Worm (Caenorhabditis elegans): ENCODE data around the gene kqt-3.

kqt-3 gene

DNA sequence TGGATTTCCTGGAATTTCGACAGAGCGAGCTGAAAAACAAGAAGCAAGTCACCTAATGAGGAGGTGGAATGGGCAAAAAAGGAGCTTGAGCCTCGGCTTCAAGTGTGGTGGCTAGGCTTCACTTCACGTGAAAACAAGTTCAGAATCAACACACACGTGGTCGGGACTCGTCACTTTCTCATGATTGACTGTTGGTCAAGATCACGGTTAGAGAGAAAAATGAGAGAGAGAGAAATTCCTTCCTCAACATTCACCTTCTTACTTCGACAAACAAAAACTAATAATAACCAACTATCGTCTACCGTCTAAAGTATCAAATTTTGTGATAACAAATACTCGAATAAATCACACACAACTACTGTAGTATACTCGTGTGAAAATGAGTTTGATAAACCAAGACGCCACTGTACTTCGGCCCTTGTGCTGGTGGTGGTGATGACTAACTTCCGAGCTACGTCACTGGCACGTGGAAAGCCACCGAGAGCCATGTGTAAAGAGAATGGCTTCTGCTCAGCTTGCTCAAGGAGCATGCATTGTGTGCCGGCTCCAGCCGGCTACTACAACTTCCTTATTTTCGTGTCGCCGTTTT lies 22.4 kb upstream of the kqt-3 start (continued):
- TF ChIP-seq hpl-2 (GFP tag; optimal IDR thresholded peaks at IDR 0.05), result no peak
- TF ChIP-seq pqm-1 (tag; optimal IDR thresholded peaks at IDR 0.05), result no peak
- TF ChIP-seq fkh-8 (tag; optimal IDR thresholded peaks at IDR 0.05), result no peak
- no peak for TF ChIP-seq Y116A8C.19 (tag; optimal IDR thresholded peaks at IDR 0.05; ENCODE audit: borderline replicate concordance)
- no peak for TF ChIP-seq C34B4.2 (tag; optimal IDR thresholded peaks at IDR 0.05)
- TF ChIP-seq aha-1 (tag; optimal IDR thresholded peaks at IDR 0.05), result no peak
- no peak for TF ChIP-seq sup-37 (GFP tag; optimal IDR thresholded peaks at IDR 0.05)
- TF ChIP-seq unc-62 (GFP tag; optimal IDR thresholded peaks at IDR 0.05), result no peak
- no peak for TF ChIP-seq alr-1 (tag; optimal IDR thresholded peaks at IDR 0.05; ENCODE audit: borderline replicate concordance)
- no peak for TF ChIP-seq mef-2 (tag; optimal IDR thresholded peaks at IDR 0.05)
- TF ChIP-seq rnt-1 (tag; optimal IDR thresholded peaks at IDR 0.05), result peak; percentile 2
- TF ChIP-seq ceh-63 (GFP tag; optimal IDR thresholded peaks at IDR 0.05), result no peak
- TF ChIP-seq ztf-4 (tag; optimal IDR thresholded peaks at IDR 0.05), result no peak
- no peak for TF ChIP-seq nhr-28 (tag; optimal IDR thresholded peaks at IDR 0.05)
- TF ChIP-seq F16B12.6 (tag; optimal IDR thresholded peaks at IDR 0.05), result no peak
- no peak for TF ChIP-seq nhr-12 (tag; optimal IDR thresholded peaks at IDR 0.05)
- TF ChIP-seq mab-9 (GFP tag; IDR thresholded peaks at IDR 0.05), result no peak
- no peak for TF ChIP-seq fkh-10 (GFP tag; optimal IDR thresholded peaks at IDR 0.05)
- TF ChIP-seq dpl-1 (GFP tag; optimal IDR thresholded peaks at IDR 0.05), result no peak
- TF ChIP-seq hlh-17 (GFP tag; optimal IDR thresholded peaks at IDR 0.05; ENCODE audit: borderline replicate concordance), result no peak
- TF ChIP-seq irx-1 (tag; optimal IDR thresholded peaks at IDR 0.05), result no peak
- no peak for TF ChIP-seq isw-1 (GFP tag; IDR thresholded peaks at IDR 0.05)
- no peak for TF ChIP-seq pag-3 (tag; optimal IDR thresholded peaks at IDR 0.05; ENCODE audit: borderline replicate concordance, insufficient read depth)
- TF ChIP-seq lir-3 (tag; optimal IDR thresholded peaks at IDR 0.05; ENCODE audit: poor library complexity), result no peak
- no peak for TF ChIP-seq nhr-237 (tag; optimal IDR thresholded peaks at IDR 0.05)
- no peak for TF ChIP-seq xbp-1 (tag; optimal IDR thresholded peaks at IDR 0.05)
- TF ChIP-seq tlp-1 (tag; optimal IDR thresholded peaks at IDR 0.05), result no peak
- no peak for TF ChIP-seq vab-15 (tag; optimal IDR thresholded peaks at IDR 0.05)
- TF ChIP-seq elt-2 (tag; optimal IDR thresholded peaks at IDR 0.05), result no peak
- TF ChIP-seq nhr-77 (tag; optimal IDR thresholded peaks at IDR 0.05), result no peak
- TF ChIP-seq unc-98 (GFP tag; IDR thresholded peaks at IDR 0.05), result no peak
- TF ChIP-seq jun-1 (tag; optimal IDR thresholded peaks at IDR 0.05), result no peak
- TF ChIP-seq dsc-1 (tag; optimal IDR thresholded peaks at IDR 0.05), result no peak
- no peak for TF ChIP-seq lin-15B (tag; optimal IDR thresholded peaks at IDR 0.05)
- no peak for TF ChIP-seq sptf-1 (tag; optimal IDR thresholded peaks at IDR 0.05)
- no peak for TF ChIP-seq snpc-4 (tag; optimal IDR thresholded peaks at IDR 0.05)
- no peak for TF ChIP-seq swsn-7 (tag; optimal IDR thresholded peaks at IDR 0.05)

DNA sequence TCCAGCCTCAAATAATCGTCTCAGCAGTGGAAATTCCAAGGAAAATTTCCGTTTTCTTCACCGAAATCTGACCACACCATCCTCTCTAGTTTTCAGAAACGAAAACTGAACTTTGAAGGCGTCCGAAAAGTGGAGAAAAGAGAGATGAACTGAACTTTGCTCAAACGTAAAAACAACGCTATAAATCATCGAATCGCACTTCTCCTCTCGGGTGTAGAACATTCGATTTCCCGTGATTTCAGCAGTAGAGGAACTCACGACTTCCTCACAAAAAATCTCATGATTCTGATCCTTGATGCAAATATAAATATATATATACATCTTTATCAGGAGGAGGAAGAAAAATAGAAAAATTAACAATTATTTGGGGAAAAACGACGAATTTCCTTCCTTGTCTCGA lies 20.9 kb upstream of the kqt-3 start:
- TF ChIP-seq nhr-20 (tag; optimal IDR thresholded peaks at IDR 0.05) (peak; percentile 6), ceh-82 (tag; optimal IDR thresholded peaks at IDR 0.05) (no peak), elt-2 (tag; optimal IDR thresholded peaks at IDR 0.05) (no peak), fos-1 (tag; optimal IDR thresholded peaks at IDR 0.05) (no peak), efl-3 (GFP tag; optimal IDR thresholded peaks at IDR 0.05) (no peak), lin-15B (tag; optimal IDR thresholded peaks at IDR 0.05) (no peak), swsn-7 (tag; optimal IDR thresholded peaks at IDR 0.05) (no peak), sox-4 (tag; optimal IDR thresholded peaks at IDR 0.05) (no peak), lin-14 (GFP tag; optimal IDR thresholded peaks at IDR 0.05) (no peak), hpl-2 (GFP tag; optimal IDR thresholded peaks at IDR 0.05) (no peak), ceh-8 (GFP tag; optimal IDR thresholded peaks at IDR 0.05) (no peak), nhr-28 (tag; optimal IDR thresholded peaks at IDR 0.05) (no peak), unc-130 (tag; optimal IDR thresholded peaks at IDR 0.05) (peak; percentile 42), grh-1 (GFP tag; IDR thresholded peaks at IDR 0.05) (no peak), lir-3 (tag; optimal IDR thresholded peaks at IDR 0.05; ENCODE audit: poor library complexity) (no peak), F16B12.6 (tag; optimal IDR thresholded peaks at IDR 0.05) (no peak), rnt-1 (tag; optimal IDR thresholded peaks at IDR 0.05) (no peak), C04F5.9 (tag; optimal IDR thresholded peaks at IDR 0.05) (no peak), pax-3 (tag; optimal IDR thresholded peaks at IDR 0.05) (no peak), nhr-19 (GFP tag; conservative IDR thresholded peaks at IDR 0.05) (peak; percentile 25), lin-35 (GFP tag; optimal IDR thresholded peaks at IDR 0.05) (peak in 1 of 2 experiments; percentile 33), Y116A8C.19 (tag; optimal IDR thresholded peaks at IDR 0.05; ENCODE audit: borderline replicate concordance) (no peak), mep-1 (tag; optimal IDR thresholded peaks at IDR 0.05) (no peak), sup-37 (GFP tag; optimal IDR thresholded peaks at IDR 0.05) (no peak), hlh-17 (GFP tag; optimal IDR thresholded peaks at IDR 0.05; ENCODE audit: borderline replicate concordance) (no peak)
